Worm (Caenorhabditis elegans): ENCODE data around the gene srd-21.

DNA sequence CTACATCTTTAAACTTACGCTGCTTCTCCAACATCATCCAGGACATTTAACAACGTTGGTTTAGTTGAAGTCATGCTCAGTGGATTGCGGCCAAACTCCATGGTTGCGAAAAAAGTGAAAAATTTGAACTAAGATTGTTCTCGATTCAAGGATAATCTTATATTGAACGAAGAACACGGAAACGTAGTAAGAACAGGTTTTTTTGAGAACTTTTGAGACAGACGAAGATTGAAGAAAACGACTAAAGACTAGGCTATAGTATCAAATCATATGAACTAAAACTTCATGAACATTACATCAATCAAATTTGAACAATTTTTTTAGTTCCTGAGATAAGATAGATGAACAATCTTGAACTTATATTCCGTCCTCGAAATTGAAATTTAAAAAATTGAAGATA, 17.4 kb downstream of the srd-21 start, which contains the start of gene W06G6.10:
- TF ChIP-seq cog-1 (tag; optimal IDR thresholded peaks at IDR 0.05) (no peak), flt-1 (GFP tag; IDR thresholded peaks at IDR 0.05) (no peak), tab-1 (GFP tag; IDR thresholded peaks at IDR 0.05) (no peak), ref-1 (GFP tag; conservative IDR thresholded peaks at IDR 0.05) (no peak), ztf-23 (GFP tag; IDR thresholded peaks at IDR 0.05) (no peak), med-1 (GFP tag; optimal IDR thresholded peaks at IDR 0.05; ENCODE audit: insufficient read depth) (no peak), klf-2 (GFP tag; conservative IDR thresholded peaks at IDR 0.05) (no peak), ztf-29 (GFP tag; IDR thresholded peaks at IDR 0.05) (no peak)

Data from whole organism, midembryonic.